Worm (Caenorhabditis elegans): ENCODE results near the gene srh-184.
A peak's percentile ranks its signal among the peaks of the same experiment; 100 is the strongest.

srh-184 gene

DNA sequence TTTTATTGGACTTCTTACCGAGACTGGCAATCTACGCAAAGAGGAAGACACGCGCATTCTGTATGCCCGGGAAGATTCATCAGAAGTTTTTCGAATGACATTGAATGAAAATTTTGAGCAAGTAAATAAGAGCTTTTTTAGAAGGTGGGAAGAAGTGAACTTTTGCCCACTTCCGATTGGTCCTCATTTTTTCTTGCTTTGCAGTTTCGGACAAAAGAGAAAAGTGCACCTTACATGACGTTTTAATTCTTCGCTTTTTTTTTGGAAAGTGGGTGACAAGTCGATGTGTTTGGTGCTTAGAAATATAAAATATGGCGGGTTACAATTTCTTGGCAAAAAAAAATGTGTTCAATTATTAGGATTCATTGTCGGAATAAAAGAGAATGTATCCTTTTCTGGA lies 6.4 kb upstream of the srh-184 start, which contains the start of gene secs-1:
secs-1 (minus strand) TSS at position 101 of the 400 bp plus-strand sequence.
- TF ChIP-seq W03F9.2 (tag; optimal IDR thresholded peaks at IDR 0.05) (no peak), him-1 (tag; optimal IDR thresholded peaks at IDR 0.05) (no peak), dao-5 (tag; optimal IDR thresholded peaks at IDR 0.05) (no peak)

DNA sequence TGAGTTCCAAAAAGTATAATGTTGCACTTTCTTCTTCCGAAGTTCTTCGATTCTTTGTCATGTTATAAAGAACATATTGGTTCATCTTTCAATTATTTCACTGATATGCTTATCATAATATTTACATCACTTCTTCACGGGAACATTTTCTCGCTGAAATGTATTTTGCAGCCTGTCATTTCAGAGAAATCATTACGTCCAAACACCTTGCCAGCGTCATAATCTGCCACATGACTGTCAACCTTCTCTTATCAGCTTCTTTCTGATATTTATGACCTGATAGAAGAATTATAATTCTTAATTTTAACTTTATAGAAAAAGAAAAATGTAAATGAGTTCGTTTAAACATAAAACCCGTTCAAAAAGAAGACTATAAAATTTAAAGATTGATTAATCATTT lies 4.1 kb upstream of the srh-184 start:
- TF ChIP-seq W03F9.2 (tag; optimal IDR thresholded peaks at IDR 0.05): peak; percentile 1
- TF ChIP-seq dao-5 (tag; optimal IDR thresholded peaks at IDR 0.05): no peak

DNA sequence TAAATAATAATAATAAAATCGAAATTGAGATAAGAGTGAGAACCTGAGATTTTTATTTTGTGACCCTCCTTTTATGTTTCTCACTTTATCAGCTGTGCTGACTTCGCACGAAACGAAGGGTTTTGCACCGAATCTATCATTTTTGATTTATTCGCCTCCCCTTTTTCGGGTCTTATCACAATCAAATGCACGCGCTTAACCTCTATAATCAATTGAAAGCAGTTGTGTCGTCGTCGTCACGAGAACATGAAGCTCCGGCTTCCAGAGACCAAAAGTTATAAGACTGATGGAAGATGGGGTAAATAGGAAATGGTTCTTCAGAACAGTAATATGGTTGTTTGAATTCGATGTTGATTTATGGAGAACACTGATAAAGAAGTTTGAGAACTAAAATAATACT lies 3.2 kb upstream of the srh-184 start, which contains the start of gene D1054.18:
D1054.18 (minus strand) TSS at position 45 of the 400 bp plus-strand sequence.
- TF ChIP-seq dao-5 (tag; optimal IDR thresholded peaks at IDR 0.05): no peak
- TF ChIP-seq W03F9.2 (tag; optimal IDR thresholded peaks at IDR 0.05): no peak
- TF ChIP-seq him-1 (tag; optimal IDR thresholded peaks at IDR 0.05): no peak

DNA sequence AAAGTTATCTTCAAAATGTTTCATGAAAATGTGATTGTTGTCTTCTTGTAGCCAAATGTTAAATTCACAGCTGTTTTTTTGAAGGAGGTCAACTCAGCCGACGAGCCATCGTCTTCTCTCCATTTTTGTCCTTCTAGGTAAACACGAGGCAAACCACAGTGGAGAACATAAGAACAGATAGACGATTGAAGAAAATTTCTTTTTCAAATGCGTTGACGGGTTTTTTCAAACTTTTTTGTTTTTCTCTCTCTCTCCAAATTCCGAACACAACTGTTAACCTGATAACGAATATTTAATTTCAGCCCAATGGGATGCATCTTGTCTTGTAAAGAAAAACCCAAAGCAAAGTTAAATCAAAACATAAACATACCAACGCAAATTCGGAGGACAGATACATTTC lies 2.5 kb downstream of the srh-184 start, which contains the start of gene D1054.19:
D1054.19 (plus strand) TSS at position 301 of the 400 bp plus-strand sequence.
- TF ChIP-seq him-1 (tag; optimal IDR thresholded peaks at IDR 0.05) (no peak), W03F9.2 (tag; optimal IDR thresholded peaks at IDR 0.05) (no peak), dao-5 (tag; optimal IDR thresholded peaks at IDR 0.05) (no peak)

- TF ChIP-seq him-1 (tag; optimal IDR thresholded peaks at IDR 0.05): no peak
- TF ChIP-seq dao-5 (tag; optimal IDR thresholded peaks at IDR 0.05): no peak
- TF ChIP-seq W03F9.2 (tag; optimal IDR thresholded peaks at IDR 0.05): no peak
Measured at ce11 chrV:10794463-10794862, 3.5 kb downstream of the srh-184 start.

DNA sequence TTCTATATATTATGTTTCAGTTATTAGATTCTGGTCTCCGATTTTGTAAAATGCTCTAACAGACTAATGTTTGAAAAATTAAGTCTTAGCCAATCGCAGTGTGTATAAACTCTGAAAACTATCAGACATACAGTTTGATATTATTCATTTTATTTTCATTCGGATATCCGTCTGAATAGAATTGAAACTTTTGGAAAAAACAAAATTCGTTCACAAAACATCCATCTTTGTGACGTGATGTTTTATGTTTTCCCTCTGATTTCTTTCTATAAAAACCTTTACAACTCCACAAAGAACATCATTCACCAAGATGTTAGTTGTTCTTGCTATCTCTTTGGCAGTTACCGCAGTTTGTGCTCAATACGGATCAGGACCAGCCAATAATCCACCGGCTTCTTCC lies 4.5 kb downstream of the srh-184 start, which contains the start of gene ule-3:
ule-3 (plus strand) TSS at position 301 of the 400 bp plus-strand sequence.
- TF ChIP-seq him-1 (tag; optimal IDR thresholded peaks at IDR 0.05) (no peak), W03F9.2 (tag; optimal IDR thresholded peaks at IDR 0.05) (no peak), dao-5 (tag; optimal IDR thresholded peaks at IDR 0.05) (no peak)

- TF ChIP-seq him-1 (tag; optimal IDR thresholded peaks at IDR 0.05) (no peak), W03F9.2 (tag; optimal IDR thresholded peaks at IDR 0.05) (no peak), dao-5 (tag; optimal IDR thresholded peaks at IDR 0.05) (no peak)
Measured at ce11 chrV:10792775-10793174, 5.2 kb downstream of the srh-184 start, which contains the start of gene D1054.10. Gene D1054.10, minus strand, starts transcription at chrV:10792875.

ce11 chrV:10790921-10791320 lies 7.1 kb downstream of the srh-184 start, which contains the start of gene D1054.9:
Gene D1054.9, minus strand, starts transcription at chrV:10791057.
- TF ChIP-seq W03F9.2 (tag; optimal IDR thresholded peaks at IDR 0.05) (no peak), him-1 (tag; optimal IDR thresholded peaks at IDR 0.05) (no peak), dao-5 (tag; optimal IDR thresholded peaks at IDR 0.05) (no peak)

DNA sequence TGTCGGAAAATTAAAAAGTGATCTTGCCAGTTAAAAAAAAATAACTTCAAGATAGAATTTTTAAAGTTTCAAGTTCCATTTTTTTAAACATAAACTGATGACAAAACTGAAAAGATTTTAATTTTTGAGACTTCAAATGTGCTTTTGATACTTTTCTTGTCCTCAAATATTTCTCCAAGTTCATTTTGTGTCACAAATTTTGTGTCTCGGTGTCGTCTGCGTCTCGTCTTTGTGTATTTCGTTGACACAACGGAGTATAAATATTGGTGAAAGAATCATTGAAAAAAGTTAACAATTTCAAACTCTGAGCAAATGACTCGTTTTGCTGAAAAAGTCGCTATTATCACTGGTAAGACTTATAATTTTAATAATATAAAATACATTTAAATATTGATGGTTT lies 14.0 kb downstream of the srh-184 start, which contains the start of gene D1054.8:
D1054.8 (plus strand) TSS at position 301 of the 400 bp plus-strand sequence.
- TF ChIP-seq W03F9.2 (tag; optimal IDR thresholded peaks at IDR 0.05): no peak
- TF ChIP-seq him-1 (tag; optimal IDR thresholded peaks at IDR 0.05): no peak
- no peak for TF ChIP-seq dao-5 (tag; optimal IDR thresholded peaks at IDR 0.05)

- no peak for TF ChIP-seq dao-5 (tag; optimal IDR thresholded peaks at IDR 0.05)
- no peak for TF ChIP-seq him-1 (tag; optimal IDR thresholded peaks at IDR 0.05)
- TF ChIP-seq W03F9.2 (tag; optimal IDR thresholded peaks at IDR 0.05): no peak
Measured at ce11 chrV:10776528-10777055, 21.4 kb downstream of the srh-184 start, which contains the start of gene D1054.5. Gene D1054.5, minus strand, starts transcription at chrV:10776578.

DNA sequence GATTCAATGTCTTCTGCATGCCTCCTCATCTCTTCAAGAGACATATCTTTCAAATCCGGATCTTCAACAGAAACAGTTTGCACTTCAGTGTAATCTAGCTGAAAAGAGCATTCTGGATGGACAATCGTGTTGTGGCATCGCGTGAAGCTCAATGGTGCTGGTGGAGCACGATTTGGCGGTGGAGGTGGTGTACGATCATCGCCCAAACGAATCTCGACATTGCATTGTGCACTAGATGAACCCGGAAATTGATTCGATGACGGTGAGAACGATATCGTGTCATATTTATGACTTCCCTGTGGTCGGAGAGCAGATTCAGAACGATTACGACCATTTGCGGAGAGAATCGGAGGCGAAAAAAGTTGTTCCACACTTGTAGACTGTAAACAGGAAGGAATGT lies 24.8 kb downstream of the srh-184 start:
- no peak for TF ChIP-seq him-1 (tag; optimal IDR thresholded peaks at IDR 0.05)
- no peak for TF ChIP-seq W03F9.2 (tag; optimal IDR thresholded peaks at IDR 0.05)

DNA sequence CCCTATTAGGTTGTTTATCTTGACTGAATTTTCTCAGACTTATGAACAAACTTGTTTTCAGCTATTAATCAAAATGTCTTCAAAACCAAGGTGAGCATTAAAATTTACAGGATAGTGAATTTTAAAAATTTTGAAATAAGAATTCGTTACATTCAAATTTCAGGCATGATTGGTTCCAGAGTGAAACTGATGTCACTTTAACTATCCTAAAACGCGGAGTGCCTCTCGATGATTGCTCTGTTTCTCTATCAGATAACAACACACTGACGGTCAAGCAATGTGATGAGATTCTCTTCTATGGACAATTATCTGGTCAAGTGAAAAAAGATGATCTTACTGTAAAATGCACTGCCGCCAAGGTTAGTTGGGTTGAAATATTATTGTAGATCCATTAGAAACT lies 26.6 kb downstream of the srh-184 start, which contains the start of gene D1054.3:
D1054.3 (plus strand) TSS at position 62 of the 400 bp plus-strand sequence.
- TF ChIP-seq dao-5 (tag; optimal IDR thresholded peaks at IDR 0.05): no peak
- no peak for TF ChIP-seq W03F9.2 (tag; optimal IDR thresholded peaks at IDR 0.05)
- TF ChIP-seq him-1 (tag; optimal IDR thresholded peaks at IDR 0.05): no peak

- TF ChIP-seq W03F9.2 (tag; optimal IDR thresholded peaks at IDR 0.05): peak; percentile 48
- TF ChIP-seq him-1 (tag; optimal IDR thresholded peaks at IDR 0.05): no peak
- TF ChIP-seq dao-5 (tag; optimal IDR thresholded peaks at IDR 0.05): no peak
Measured at ce11 chrV:10770026-10770425, 28.0 kb downstream of the srh-184 start, which contains the start of the genes D1054.1 and pas-2. Gene D1054.1, minus strand, starts transcription at chrV:10770217. Gene pas-2, plus strand, starts transcription at chrV:10770368.

ce11 chrV:10768892-10769291 lies 29.1 kb downstream of the srh-184 start:
- TF ChIP-seq W03F9.2 (tag; optimal IDR thresholded peaks at IDR 0.05): no peak
- TF ChIP-seq him-1 (tag; optimal IDR thresholded peaks at IDR 0.05): no peak
- TF ChIP-seq dao-5 (tag; optimal IDR thresholded peaks at IDR 0.05): no peak

Measured in whole organism, L4/young adult.